Worm (Caenorhabditis elegans) whole organism, young adult: ENCODE measurements around the gene vps-60.

ENCODE experiments used
- B0019.2 ChIP-seq: fragments of 200-800 bp; sonication (Bioruptor generic); conservative IDR thresholded peaks from 2 replicates; pipeline ENCODE4 v1.3.6; 2022; ENCODE audit warnings: missing genetic modification reagents, missing genetic modification characterization, missing compliant biosample characterization
- C17E4.6 ChIP-seq: fragments of 200-800 bp; sonication (Bioruptor generic); IDR thresholded peaks from 2 replicates; pipeline ENCODE4 v1.3.6; 2022; ENCODE audit warnings: missing genetic modification reagents, missing genetic modification characterization, missing compliant biosample characterization
- D2030.7 ChIP-seq: fragments of 200-800 bp; sonication (Bioruptor generic); IDR thresholded peaks from 2 replicates; pipeline ENCODE4 v1.3.6; 2022; ENCODE audit warnings: missing genetic modification reagents, missing genetic modification characterization, missing compliant biosample characterization
- F22D6.2 ChIP-seq: sonication (generic microtip); optimal IDR thresholded peaks from 2 replicates; lab custom pipeline; 2016; ENCODE audit warnings: mild to moderate bottlenecking, missing genetic modification characterization, missing compliant biosample characterization
- F52B5.7 ChIP-seq: sonication (generic microtip); optimal IDR thresholded peaks from 2 replicates; lab custom pipeline; 2016; ENCODE audit warnings: mild to moderate bottlenecking, missing genetic modification characterization, missing compliant biosample characterization
- F55B11.4 ChIP-seq: sonication (generic microtip); optimal IDR thresholded peaks from 2 replicates; lab custom pipeline; 2016; ENCODE audit warnings: missing compliant biosample characterization, missing genetic modification characterization, borderline replicate concordance; ENCODE audit not compliant: insufficient read depth
- F57C9.4 ChIP-seq: sonication (generic microtip); optimal IDR thresholded peaks from 2 replicates; lab custom pipeline; 2017; ENCODE audit warnings: mild to moderate bottlenecking, missing genetic modification characterization, missing compliant biosample characterization
- Y53G8AR.9 ChIP-seq: fragments of 200-800 bp; sonication (Bioruptor generic); conservative IDR thresholded peaks from 2 replicates; pipeline ENCODE4 v1.3.6; 2022; ENCODE audit warnings: missing genetic modification reagents, missing genetic modification characterization, missing compliant biosample characterization
- Y56A3A.18 ChIP-seq: fragments of 200-800 bp; sonication (Bioruptor generic); IDR thresholded peaks from 2 replicates; pipeline ENCODE4 v1.3.6; 2022; ENCODE audit warnings: missing genetic modification reagents, missing genetic modification characterization, missing compliant biosample characterization
- Y79H2A.3 ChIP-seq: fragments of 200-800 bp; sonication (Bioruptor generic); conservative IDR thresholded peaks from 2 replicates; pipeline ENCODE4 v1.3.6; 2022; ENCODE audit warnings: missing genetic modification reagents, missing genetic modification characterization, missing compliant biosample characterization
- Y95B8A.8 ChIP-seq: fragments of 200-800 bp; sonication (Bioruptor generic); IDR thresholded peaks from 2 replicates; pipeline ENCODE4 v1.3.6; 2022; ENCODE audit warnings: missing genetic modification reagents, missing genetic modification characterization, missing compliant biosample characterization
- ama-1 ChIP-seq, 3 experiments: fragments of 150-350 bp in 1 of 3; sonication (generic microtip) in 2 of 3; optimal IDR thresholded peaks; 2 replicates each; lab custom pipeline; 2014 to 2018; ENCODE audit warnings: missing biosample characterization in 2 of 3, missing genetic modification characterization in 2 of 3, missing genetic modification reagents in 2 of 3
- attf-3 ChIP-seq: fragments of 200-800 bp; sonication (Bioruptor generic); conservative IDR thresholded peaks from 2 replicates; pipeline ENCODE4 v1.3.6; 2022; ENCODE audit warnings: missing genetic modification reagents, missing genetic modification characterization, missing compliant biosample characterization
- attf-5 ChIP-seq: fragments of 200-800 bp; sonication (Bioruptor generic); optimal IDR thresholded peaks from 2 replicates; lab custom pipeline; 2018; ENCODE audit warnings: mild to moderate bottlenecking, missing genetic modification characterization, missing compliant biosample characterization
- cebp-1 ChIP-seq, 2 experiments: fragments of 200-800 bp in 1 of 2; sonication (Bioruptor generic) in 1 of 2; sonication (generic microtip) in 1 of 2; IDR thresholded peaks in 1 of 2; optimal IDR thresholded peaks in 1 of 2; 2 replicates each; pipeline versions ENCODE4 v1.3.6 to Lab custom; 2017 to 2022; ENCODE audit warnings: missing compliant biosample characterization in 2 of 2, missing genetic modification characterization in 2 of 2, mild to moderate bottlenecking in 1 of 2, missing genetic modification reagents in 1 of 2, moderate library complexity in 1 of 2
- ceh-100 ChIP-seq: fragments of 200-800 bp; sonication (Bioruptor generic); IDR thresholded peaks from 2 replicates; pipeline ENCODE4 v1.3.6; 2022; ENCODE audit warnings: missing genetic modification reagents, missing genetic modification characterization, missing compliant biosample characterization
- ceh-27 ChIP-seq: fragments of 200-800 bp; sonication (Bioruptor generic); optimal IDR thresholded peaks from 2 replicates; lab custom pipeline; 2018; ENCODE audit warnings: mild to moderate bottlenecking, missing genetic modification characterization, moderate library complexity, missing compliant biosample characterization
- ceh-40 ChIP-seq: fragments of 200-800 bp; sonication (Bioruptor generic); IDR thresholded peaks from 2 replicates; pipeline ENCODE4 v1.3.6; 2022; ENCODE audit warnings: missing genetic modification characterization, missing compliant biosample characterization
- ceh-58 ChIP-seq: fragments of 200-800 bp; sonication (Bioruptor generic); IDR thresholded peaks from 2 replicates; pipeline ENCODE4 v1.3.6; 2022; ENCODE audit warnings: missing genetic modification characterization, missing compliant biosample characterization
- ceh-91 ChIP-seq: fragments of 200-800 bp; sonication (Bioruptor generic); IDR thresholded peaks from 2 replicates; pipeline ENCODE4 v1.3.6; 2022; ENCODE audit warnings: missing genetic modification reagents, missing genetic modification characterization, missing compliant biosample characterization
- chd-7 ChIP-seq: sonication (generic microtip); optimal IDR thresholded peaks from 2 replicates; lab custom pipeline; 2016; ENCODE audit warnings: mild to moderate bottlenecking, missing genetic modification characterization, moderate library complexity, missing compliant biosample characterization
- dpff-1 ChIP-seq: sonication (generic microtip); optimal IDR thresholded peaks from 2 replicates; lab custom pipeline; 2017; ENCODE audit warnings: mild to moderate bottlenecking, missing genetic modification characterization, missing compliant biosample characterization
- dpl-1 ChIP-seq: fragments of 150-350 bp; optimal IDR thresholded peaks from 2 replicates; lab custom pipeline; 2014; ENCODE audit warnings: missing biosample characterization, missing genetic modification reagents, missing genetic modification characterization
- egl-18 ChIP-seq: fragments of 200-800 bp; sonication (Bioruptor generic); IDR thresholded peaks from 2 replicates; pipeline ENCODE4 v1.3.6; 2022; ENCODE audit warnings: missing genetic modification reagents, missing genetic modification characterization, missing compliant biosample characterization
- egl-44 ChIP-seq: fragments of 200-800 bp; sonication (Bioruptor generic); IDR thresholded peaks from 2 replicates; pipeline ENCODE4 v1.3.6; 2022; ENCODE audit warnings: missing genetic modification reagents, missing genetic modification characterization, missing compliant biosample characterization
- fkh-3 ChIP-seq: sonication (generic microtip); optimal IDR thresholded peaks from 2 replicates; lab custom pipeline; 2016; ENCODE audit warnings: mild to moderate bottlenecking, missing genetic modification characterization, missing compliant biosample characterization
- gei-17 ChIP-seq: fragments of 200-800 bp; sonication (Bioruptor generic); optimal IDR thresholded peaks from 2 replicates; lab custom pipeline; 2018; ENCODE audit warnings: mild to moderate bottlenecking, missing genetic modification characterization, missing compliant biosample characterization
- hlh-12 ChIP-seq: sonication (generic microtip); optimal IDR thresholded peaks from 2 replicates; lab custom pipeline; 2016; ENCODE audit warnings: missing genetic modification characterization, missing compliant biosample characterization
- hmg-1.2 ChIP-seq: fragments of 200-800 bp; sonication (Bioruptor generic); IDR thresholded peaks from 2 replicates; pipeline ENCODE4 v1.3.6; 2022; ENCODE audit warnings: missing genetic modification reagents, missing genetic modification characterization, missing compliant biosample characterization
- hsf-1 ChIP-seq: fragments of 200-800 bp; sonication (Bioruptor generic); IDR thresholded peaks from 2 replicates; pipeline ENCODE4 v1.3.6; 2022; ENCODE audit warnings: missing genetic modification reagents, missing genetic modification characterization, missing compliant biosample characterization
- lag-1 ChIP-seq: fragments of 200-800 bp; sonication (Bioruptor generic); IDR thresholded peaks from 2 replicates; pipeline ENCODE4 v1.3.6; 2022; ENCODE audit warnings: missing genetic modification reagents, missing genetic modification characterization, missing compliant biosample characterization
- let-526 ChIP-seq: fragments of 200-800 bp; sonication (Bioruptor generic); IDR thresholded peaks from 2 replicates; pipeline ENCODE4 v1.3.6; 2022; ENCODE audit warnings: missing genetic modification reagents, missing genetic modification characterization, missing compliant biosample characterization
- let-607 ChIP-seq, 2 experiments: fragments of 200-800 bp in 1 of 2; sonication (Bioruptor generic) in 1 of 2; sonication (generic microtip) in 1 of 2; optimal IDR thresholded peaks; 2 replicates each; lab custom pipeline; 2016 to 2018; ENCODE audit warnings: mild to moderate bottlenecking in 2 of 2, missing compliant biosample characterization in 2 of 2, missing genetic modification characterization in 2 of 2, moderate library complexity in 2 of 2, missing genotype in 1 of 2
- lin-35 ChIP-seq, 3 experiments: fragments of 150-350 bp in 2 of 3; sonication (generic microtip) in 1 of 3; optimal IDR thresholded peaks; 2 replicates each; lab custom pipeline; 2014 to 2018; ENCODE audit warnings: missing biosample characterization in 3 of 3, missing genetic modification characterization in 3 of 3, missing genetic modification reagents in 3 of 3
- lsl-1 ChIP-seq: fragments of 200-800 bp; sonication (Bioruptor generic); optimal IDR thresholded peaks from 2 replicates; lab custom pipeline; 2018; ENCODE audit warnings: mild to moderate bottlenecking, missing genetic modification characterization, moderate library complexity, missing compliant biosample characterization
- lsy-27 ChIP-seq: sonication (generic microtip); optimal IDR thresholded peaks from 2 replicates; lab custom pipeline; 2017; ENCODE audit warnings: missing genetic modification characterization, mild to moderate bottlenecking, missing compliant biosample characterization, antibody characterized with exemption, missing genotype, borderline replicate concordance; ENCODE audit not compliant: insufficient read depth
- madf-10 ChIP-seq: sonication (generic microtip); optimal IDR thresholded peaks from 2 replicates; lab custom pipeline; 2016; ENCODE audit warnings: mild to moderate bottlenecking, missing genetic modification characterization, missing compliant biosample characterization
- madf-3 ChIP-seq: fragments of 200-800 bp; sonication (Bioruptor generic); IDR thresholded peaks from 2 replicates; pipeline ENCODE4 v1.3.6; 2022; ENCODE audit warnings: missing genetic modification reagents, missing genetic modification characterization, missing compliant biosample characterization
- mes-4 ChIP-seq: sonication (generic microtip); optimal IDR thresholded peaks from 2 replicates; lab custom pipeline; 2016; ENCODE audit warnings: missing genotype, missing genetic modification characterization, missing compliant biosample characterization
- nhr-27 ChIP-seq: fragments of 200-800 bp; sonication (Bioruptor generic); optimal IDR thresholded peaks from 2 replicates; lab custom pipeline; 2018; ENCODE audit warnings: mild to moderate bottlenecking, missing genetic modification characterization, moderate library complexity, missing compliant biosample characterization
- pbrm-1 ChIP-seq: fragments of 200-800 bp; sonication (Bioruptor generic); IDR thresholded peaks from 2 replicates; pipeline ENCODE4 v1.3.6; 2022; ENCODE audit warnings: missing genetic modification reagents, missing genetic modification characterization, missing compliant biosample characterization
- sdz-38 ChIP-seq: sonication (generic microtip); optimal IDR thresholded peaks from 2 replicates; lab custom pipeline; 2016; ENCODE audit warnings: missing genotype, missing genetic modification characterization, missing compliant biosample characterization
- tlf-1 ChIP-seq: fragments of 200-800 bp; sonication (Bioruptor generic); optimal IDR thresholded peaks from 2 replicates; lab custom pipeline; 2018; ENCODE audit warnings: mild to moderate bottlenecking, missing genetic modification characterization, missing compliant biosample characterization
- unc-62 ChIP-seq: fragments of 150-350 bp; optimal IDR thresholded peaks from 2 replicates; lab custom pipeline; 2014; ENCODE audit warnings: missing biosample characterization, missing genetic modification reagents, missing genetic modification characterization
- ztf-22 ChIP-seq: fragments of 200-800 bp; sonication (Bioruptor generic); optimal IDR thresholded peaks from 2 replicates; lab custom pipeline; 2018; ENCODE audit warnings: mild to moderate bottlenecking, missing genetic modification characterization, moderate library complexity, missing compliant biosample characterization
- ztf-6 ChIP-seq: fragments of 200-800 bp; sonication (Bioruptor generic); IDR thresholded peaks from 2 replicates; pipeline ENCODE4 v1.3.6; 2022; ENCODE audit warnings: missing genetic modification reagents, missing genetic modification characterization, missing compliant biosample characterization

The vps-60 gene

ce11 chrV:8606099-8606696 is at the start of gene vps-60:
Gene vps-60, minus strand, starts transcription at chrV:8606128.
- TF ChIP-seq pbrm-1 (GFP tag; lab: Robert Waterston, UW), result peak; percentile 78; the same call in 1 of the 2 replicates
- peak; percentile 50; the same call in 1 of the 2 replicates for TF ChIP-seq attf-3 (GFP tag; lab: Robert Waterston, UW)
- TF ChIP-seq Y53G8AR.9 (GFP tag; lab: Robert Waterston, UW), result peak; percentile 86
- peak; percentile 63 for TF ChIP-seq ztf-22 (GFP tag; lab: Kevin White, UChicago)
- TF ChIP-seq lin-35 (GFP tag; optimal IDR thresholded peaks at IDR 0.05; lab: Kevin White, UChicago), result peak; percentile 8 to 77 (median 10)
- TF ChIP-seq F55B11.4, result no peak
- TF ChIP-seq ztf-6 (GFP tag; lab: Robert Waterston, UW), result no peak
- no peak for TF ChIP-seq ceh-58 (GFP tag; lab: Robert Waterston, UW)
- TF ChIP-seq egl-18 (GFP tag; lab: Robert Waterston, UW), result 0 out of 2 replicates have a peak, but pooled peaks have one; percentile 29
- peak; percentile 73 for TF ChIP-seq cebp-1 (GFP tag; IDR thresholded peaks at IDR 0.05; lab: Robert Waterston, UW)
- peak; percentile 92 for TF ChIP-seq cebp-1 (tag; optimal IDR thresholded peaks at IDR 0.05; lab: Kevin White, UChicago)
- peak; percentile 75 for TF ChIP-seq ceh-91 (GFP tag; lab: Robert Waterston, UW)
- TF ChIP-seq let-526 (GFP tag; lab: Robert Waterston, UW), result no peak
- TF ChIP-seq Y79H2A.3, result no peak; the same call in 1 of the 2 replicates
- peak; percentile 98 for TF ChIP-seq madf-10 (tag; lab: Kevin White, UChicago)
- no peak for TF ChIP-seq fkh-3 (tag; lab: Kevin White, UChicago)
- no peak for TF ChIP-seq mes-4 (tag; lab: Kevin White, UChicago)
- no peak for TF ChIP-seq ceh-40
- TF ChIP-seq ama-1 (optimal IDR thresholded peaks at IDR 0.05; lab: Kevin White, UChicago), result no peak
- peak in 1 of 2 experiments; percentile 11 for TF ChIP-seq ama-1 (GFP tag; optimal IDR thresholded peaks at IDR 0.05; lab: Kevin White, UChicago)
- TF ChIP-seq ceh-100 (GFP tag; lab: Robert Waterston, UW), result peak; percentile 57; the same call in 1 of the 2 replicates
- no peak for TF ChIP-seq dpff-1 (tag; lab: Kevin White, UChicago)
- no peak for TF ChIP-seq B0019.2 (GFP tag; lab: Robert Waterston, UW)
- TF ChIP-seq let-607 (tag; optimal IDR thresholded peaks at IDR 0.05; lab: Kevin White, UChicago), result peak; percentile 21 to 81
- TF ChIP-seq tlf-1 (GFP tag; lab: Kevin White, UChicago), result peak; percentile 80
- peak; percentile 86 for TF ChIP-seq ceh-27 (GFP tag; lab: Kevin White, UChicago)
- peak; percentile 68 for TF ChIP-seq chd-7 (tag; lab: Kevin White, UChicago)
- no peak for TF ChIP-seq lag-1 (GFP tag; lab: Robert Waterston, UW)
- no peak for TF ChIP-seq nhr-27 (tag; lab: Kevin White, UChicago)
- no peak for TF ChIP-seq hlh-12 (tag; lab: Kevin White, UChicago)
- TF ChIP-seq sdz-38 (tag; lab: Kevin White, UChicago), result no peak
- peak; percentile 97 for TF ChIP-seq attf-5 (GFP tag; lab: Kevin White, UChicago)
- peak; percentile 77 for TF ChIP-seq egl-44 (GFP tag; lab: Robert Waterston, UW)
- TF ChIP-seq F57C9.4 (tag; lab: Kevin White, UChicago), result no peak
- TF ChIP-seq Y56A3A.18 (GFP tag; lab: Robert Waterston, UW), result peak; percentile 70; the same call in 1 of the 2 replicates
- TF ChIP-seq dpl-1 (GFP tag; lab: Kevin White, UChicago), result peak; percentile 70
- TF ChIP-seq hsf-1 (GFP tag; lab: Robert Waterston, UW), result no peak
- peak; percentile 21 for TF ChIP-seq F22D6.2 (tag; lab: Kevin White, UChicago)
- TF ChIP-seq madf-3 (GFP tag; lab: Robert Waterston, UW), result peak; percentile 99
- no peak for TF ChIP-seq F52B5.7
- TF ChIP-seq gei-17 (GFP tag; lab: Kevin White, UChicago), result no peak
- TF ChIP-seq Y95B8A.8 (GFP tag; lab: Robert Waterston, UW), result peak; percentile 83
- no peak for TF ChIP-seq lsy-27
- peak; percentile 64 for TF ChIP-seq unc-62
- TF ChIP-seq D2030.7 (GFP tag; lab: Robert Waterston, UW), result peak; percentile 63
- TF ChIP-seq lsl-1, result peak; percentile 62
- TF ChIP-seq C17E4.6 (GFP tag; lab: Robert Waterston, UW), result 0 out of 2 replicates have a peak, but pooled peaks have one; percentile 37
- TF ChIP-seq hmg-1.2 (GFP tag; lab: Robert Waterston, UW), result peak; percentile 77
